Fruit fly (Drosophila melanogaster): ENCODE results near the gene lost.

The lost gene

DNA sequence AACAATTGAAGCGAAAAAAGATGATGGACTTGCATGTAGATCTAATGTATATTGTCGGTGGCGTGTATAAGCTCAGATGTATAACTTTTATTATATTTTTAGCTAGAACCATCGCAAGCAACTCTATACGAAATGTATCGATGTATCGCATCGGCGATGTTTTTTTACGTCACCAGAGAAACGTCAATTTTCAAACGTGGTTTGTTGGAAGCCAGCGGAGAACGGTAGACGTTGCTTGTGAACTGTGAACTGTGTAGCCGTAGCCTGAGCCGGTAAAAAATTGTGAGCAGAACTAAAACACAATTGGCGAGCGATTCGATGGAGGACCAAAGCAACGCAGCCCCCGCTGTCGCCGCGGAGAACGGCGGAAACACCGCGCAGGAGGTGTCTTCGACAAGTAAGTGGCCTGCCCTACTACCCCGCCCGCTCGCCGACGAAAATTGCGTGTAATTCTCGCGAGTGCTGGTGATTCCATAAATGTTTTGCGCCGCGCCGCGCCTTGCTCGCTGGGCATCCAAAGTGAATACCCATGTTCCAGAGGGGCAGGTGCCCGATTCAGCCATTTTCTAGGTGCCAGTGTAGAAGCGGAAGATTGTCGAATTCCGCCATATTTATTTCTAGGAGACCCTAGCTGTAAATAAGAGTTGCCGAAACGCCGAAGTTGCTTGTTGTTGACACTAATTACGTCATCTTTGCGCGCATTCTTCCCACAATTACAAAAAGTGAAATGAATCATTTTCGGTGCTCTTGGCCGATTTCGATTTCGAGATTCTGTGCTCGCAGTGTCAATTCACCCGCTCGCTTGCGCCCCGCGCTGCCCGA lies at the start of gene lost:
Gene lost, plus strand, starts transcription at position 193 of the 822 bp plus-strand sequence.
- TF ChIP-seq EcR (GFP tag; optimal IDR thresholded peaks at IDR 0.05) (no peak), CG12605 (GFP tag; IDR thresholded peaks at IDR 0.05) (no peak), Pif1B (GFP tag; optimal IDR thresholded peaks at IDR 0.05) (no peak), Pif1A (GFP tag; optimal IDR thresholded peaks at IDR 0.05) (no peak), rn (GFP tag; IDR thresholded peaks at IDR 0.05) (no peak), D1 (tag; optimal IDR thresholded peaks at IDR 0.05) (peak; percentile 42), CG32121 (GFP tag; IDR thresholded peaks at IDR 0.05) (peak; percentile 24; the same call in 1 of the 2 replicates), CG10348 (GFP tag; IDR thresholded peaks at IDR 0.05) (no peak), CG17806 (tag; optimal IDR thresholded peaks at IDR 0.05) (no peak), CG8301 (tag; optimal IDR thresholded peaks at IDR 0.05) (no peak), Snoo (tag; optimal IDR thresholded peaks at IDR 0.05) (peak; percentile 33), Ets98B (GFP tag; IDR thresholded peaks at IDR 0.05) (peak; percentile 37), fd96Ca (GFP tag; IDR thresholded peaks at IDR 0.05) (peak; percentile 39; the same call in 1 of the 3 replicates), gl (tag; optimal IDR thresholded peaks at IDR 0.05) (no peak), CG9948 (tag; optimal IDR thresholded peaks at IDR 0.05) (no peak), CG15710 (tag; optimal IDR thresholded peaks at IDR 0.05) (no peak), CG14655 (GFP tag; optimal IDR thresholded peaks at IDR 0.05) (no peak), CG13204 (GFP tag; optimal IDR thresholded peaks at IDR 0.05) (no peak), CG4496 (GFP tag; IDR thresholded peaks at IDR 0.05) (peak; percentile 54; the same call in 1 of the 3 replicates), CG8159 (tag; optimal IDR thresholded peaks at IDR 0.05) (no peak), CG34367 (tag; optimal IDR thresholded peaks at IDR 0.05) (no peak)

- no peak for TF ChIP-seq CG13204 (GFP tag; optimal IDR thresholded peaks at IDR 0.05)
- TF ChIP-seq gl (tag; optimal IDR thresholded peaks at IDR 0.05), result no peak
- no peak for TF ChIP-seq CG4496 (GFP tag; IDR thresholded peaks at IDR 0.05)
- TF ChIP-seq rn (GFP tag; IDR thresholded peaks at IDR 0.05), result no peak
- no peak for TF ChIP-seq CG8159 (tag; optimal IDR thresholded peaks at IDR 0.05)
- no peak for TF ChIP-seq CG10348 (GFP tag; IDR thresholded peaks at IDR 0.05)
- TF ChIP-seq fd96Ca (GFP tag; IDR thresholded peaks at IDR 0.05), result no peak
- no peak for TF ChIP-seq CG15710 (tag; optimal IDR thresholded peaks at IDR 0.05)
- TF ChIP-seq CG34367 (tag; optimal IDR thresholded peaks at IDR 0.05), result no peak
- TF ChIP-seq Pif1B (GFP tag; optimal IDR thresholded peaks at IDR 0.05), result no peak
- TF ChIP-seq Snoo (tag; optimal IDR thresholded peaks at IDR 0.05), result no peak
- no peak for TF ChIP-seq CG8301 (tag; optimal IDR thresholded peaks at IDR 0.05)
- no peak for TF ChIP-seq Ets98B (GFP tag; IDR thresholded peaks at IDR 0.05)
- no peak for TF ChIP-seq EcR (GFP tag; optimal IDR thresholded peaks at IDR 0.05)
- no peak for TF ChIP-seq CG32121 (GFP tag; IDR thresholded peaks at IDR 0.05)
- TF ChIP-seq CG9948 (tag; optimal IDR thresholded peaks at IDR 0.05), result no peak
- TF ChIP-seq CG14655 (GFP tag; optimal IDR thresholded peaks at IDR 0.05), result no peak
- no peak for TF ChIP-seq CG12605 (GFP tag; IDR thresholded peaks at IDR 0.05)
These were observed 49.3 kb upstream of the lost start for dm6 chr3R:4353569-4353968.

DNA sequence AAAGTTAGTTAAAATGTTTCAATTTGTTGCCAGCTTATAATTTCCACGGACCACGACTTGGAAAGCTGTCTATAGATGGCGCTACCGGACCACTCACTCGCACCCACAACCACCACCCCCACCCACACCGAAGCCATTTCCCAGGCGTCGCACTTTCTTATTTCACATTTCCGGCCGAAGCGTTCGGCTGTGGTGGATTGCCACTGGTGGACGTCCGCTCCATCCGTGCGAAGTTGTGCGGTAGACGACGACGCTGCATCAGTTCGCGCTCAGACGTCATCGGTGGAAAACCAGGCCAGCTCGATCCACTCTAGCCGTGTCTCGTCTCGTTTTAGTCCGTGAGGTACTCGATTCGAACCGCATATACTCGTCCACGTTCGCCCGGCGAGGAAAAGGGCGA lies 43.3 kb upstream of the lost start, which contains the start of gene CG1090:
Gene CG1090, plus strand, starts transcription at position 259 of the 400 bp plus-strand sequence.
- TF ChIP-seq Ets98B (GFP tag; IDR thresholded peaks at IDR 0.05) (no peak), gl (tag; optimal IDR thresholded peaks at IDR 0.05) (no peak), CG9948 (tag; optimal IDR thresholded peaks at IDR 0.05) (no peak)

DNA sequence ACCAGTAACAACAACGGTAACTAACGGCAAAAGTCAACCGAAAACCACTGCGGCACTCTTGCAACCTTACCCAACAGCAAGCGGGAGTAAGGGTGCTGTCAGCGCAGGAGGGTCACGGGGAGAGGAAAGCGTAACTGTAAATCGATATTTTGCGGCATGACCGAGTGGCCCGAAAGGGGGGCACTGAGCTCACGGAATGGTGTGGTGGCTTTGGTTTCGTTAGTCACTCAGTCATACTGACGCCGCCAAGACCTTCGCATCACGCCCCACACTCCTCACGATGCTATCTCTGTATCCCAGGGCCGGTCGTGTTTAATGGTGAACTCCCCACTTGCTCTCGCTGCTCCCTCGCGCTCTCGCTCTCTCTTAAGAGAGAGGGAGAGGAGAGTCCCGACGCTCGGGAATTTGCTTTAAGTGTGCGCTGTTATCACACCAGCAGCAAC lies 42.2 kb upstream of the lost start:
- TF ChIP-seq CG15710 (tag; optimal IDR thresholded peaks at IDR 0.05), result no peak
- TF ChIP-seq Snoo (tag; optimal IDR thresholded peaks at IDR 0.05), result no peak
- peak; percentile 2 for TF ChIP-seq CG8159 (tag; optimal IDR thresholded peaks at IDR 0.05)
- no peak for TF ChIP-seq CG10348 (GFP tag; IDR thresholded peaks at IDR 0.05)
- TF ChIP-seq CG8301 (tag; optimal IDR thresholded peaks at IDR 0.05), result no peak
- TF ChIP-seq CG13204 (GFP tag; optimal IDR thresholded peaks at IDR 0.05), result peak; percentile 69
- TF ChIP-seq Pif1A (GFP tag; optimal IDR thresholded peaks at IDR 0.05), result no peak
- TF ChIP-seq rn (GFP tag; IDR thresholded peaks at IDR 0.05), result no peak
- TF ChIP-seq CG12605 (GFP tag; IDR thresholded peaks at IDR 0.05), result 0 out of 2 replicates have a peak, but pooled peaks have one; percentile 33
- peak; percentile 75; the same call in 2 of the 3 replicates for TF ChIP-seq CG4496 (GFP tag; IDR thresholded peaks at IDR 0.05)
- no peak for TF ChIP-seq CG9948 (tag; optimal IDR thresholded peaks at IDR 0.05)
- peak; percentile 5 for TF ChIP-seq Pif1B (GFP tag; optimal IDR thresholded peaks at IDR 0.05)
- no peak; the same call in 1 of the 2 replicates for TF ChIP-seq CG32121 (GFP tag; IDR thresholded peaks at IDR 0.05)
- no peak for TF ChIP-seq D1 (tag; optimal IDR thresholded peaks at IDR 0.05)
- no peak for TF ChIP-seq CG17806 (tag; optimal IDR thresholded peaks at IDR 0.05)
- peak; percentile 17; the same call in 1 of the 3 replicates for TF ChIP-seq fd96Ca (GFP tag; IDR thresholded peaks at IDR 0.05)
- no peak for TF ChIP-seq CG34367 (tag; optimal IDR thresholded peaks at IDR 0.05)
- peak; percentile 26 for TF ChIP-seq CG14655 (GFP tag; optimal IDR thresholded peaks at IDR 0.05)
- peak; percentile 41 for TF ChIP-seq Ets98B (GFP tag; IDR thresholded peaks at IDR 0.05)
- TF ChIP-seq EcR (GFP tag; optimal IDR thresholded peaks at IDR 0.05), result peak; percentile 54
- no peak for TF ChIP-seq gl (tag; optimal IDR thresholded peaks at IDR 0.05)

- TF ChIP-seq Pif1B (GFP tag; optimal IDR thresholded peaks at IDR 0.05) (no peak), CG15710 (tag; optimal IDR thresholded peaks at IDR 0.05) (no peak), Pif1A (GFP tag; optimal IDR thresholded peaks at IDR 0.05) (no peak), Ets98B (GFP tag; IDR thresholded peaks at IDR 0.05) (no peak), CG34367 (tag; optimal IDR thresholded peaks at IDR 0.05) (no peak), rn (GFP tag; IDR thresholded peaks at IDR 0.05) (no peak), CG17806 (tag; optimal IDR thresholded peaks at IDR 0.05) (no peak), CG9948 (tag; optimal IDR thresholded peaks at IDR 0.05) (no peak), D1 (tag; optimal IDR thresholded peaks at IDR 0.05) (no peak), Snoo (tag; optimal IDR thresholded peaks at IDR 0.05) (no peak), CG13204 (GFP tag; optimal IDR thresholded peaks at IDR 0.05) (no peak), fd96Ca (GFP tag; IDR thresholded peaks at IDR 0.05) (no peak), CG12605 (GFP tag; IDR thresholded peaks at IDR 0.05) (no peak)
These were observed 40.9 kb upstream of the lost start for dm6 chr3R:4362010-4362409.

Data from whole organism, pupa.